Fruit fly (Drosophila melanogaster) whole organism, wandering third instar larva: ENCODE data around the gene NT1.

Experiments used
- dsf ChIP-seq: sonication (Bioruptor generic); optimal IDR thresholded peaks from 2 replicates; lab custom pipeline; 2016; ENCODE audit warnings: missing biosample characterization, missing genetic modification characterization, borderline replicate concordance
- usp ChIP-seq: fragments of >200 bp; optimal IDR thresholded peaks from 2 replicates; lab custom pipeline; 2017; ENCODE audit warnings: missing biosample characterization, missing genetic modification characterization

DNA sequence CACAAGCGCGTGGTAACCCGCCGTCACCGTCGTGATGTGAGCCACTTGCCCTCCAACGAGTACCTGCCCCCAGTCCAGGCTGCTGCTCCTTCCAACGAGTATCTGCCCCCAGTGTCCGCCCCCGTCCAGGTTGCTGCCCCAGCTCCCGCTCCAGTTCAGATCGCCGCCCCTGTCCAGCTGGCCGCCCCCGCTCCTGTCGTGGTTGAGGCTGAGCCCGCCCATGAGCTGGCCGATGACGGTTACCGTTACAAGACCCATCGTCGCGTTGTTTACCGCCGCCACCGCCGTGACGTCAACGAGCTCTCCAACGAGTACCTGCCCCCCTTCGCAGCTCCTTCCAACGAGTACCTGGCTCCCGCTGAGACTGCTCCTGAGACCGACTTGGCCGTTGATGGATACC, 27.5 kb downstream of the NT1 start:
- TF ChIP-seq usp (GFP tag; lab: Kevin White, UChicago) (no peak), dsf (GFP tag; lab: Kevin White, UChicago) (no peak)
